Worm (Caenorhabditis elegans) whole organism, young adult: Measurements from ENCODE around the gene Y39B6A.34.

ENCODE experiments used
- B0035.1 ChIP-seq: sonication (generic microtip); optimal IDR thresholded peaks from 2 replicates; lab custom pipeline; 2016; ENCODE audit warnings: missing genetic modification characterization, mild to moderate bottlenecking, missing compliant biosample characterization, missing genotype, missing genetic modification reagents
- B0336.3 ChIP-seq: fragments of 200-800 bp; sonication (Bioruptor generic); IDR thresholded peaks from 2 replicates; pipeline ENCODE4 v1.3.6; 2022; ENCODE audit warnings: missing genetic modification characterization, missing compliant biosample characterization
- F22D6.2 ChIP-seq: sonication (generic microtip); optimal IDR thresholded peaks from 2 replicates; lab custom pipeline; 2016; ENCODE audit warnings: mild to moderate bottlenecking, missing genetic modification characterization, missing compliant biosample characterization
- F39B2.1 ChIP-seq: fragments of 200-800 bp; sonication (Bioruptor generic); IDR thresholded peaks from 2 replicates; pipeline ENCODE4 v1.3.6; 2022; ENCODE audit warnings: missing genetic modification reagents, missing genetic modification characterization, missing compliant biosample characterization
- F49E8.2 ChIP-seq: sonication (generic microtip); optimal IDR thresholded peaks from 3 replicates; lab custom pipeline; 2017; ENCODE audit warnings: missing genetic modification characterization, mild to moderate bottlenecking, missing compliant biosample characterization, antibody characterized with exemption, moderate library complexity; ENCODE audit not compliant: insufficient read depth
- F52B5.7 ChIP-seq: sonication (generic microtip); optimal IDR thresholded peaks from 2 replicates; lab custom pipeline; 2016; ENCODE audit warnings: mild to moderate bottlenecking, missing genetic modification characterization, missing compliant biosample characterization
- Y53G8AR.9 ChIP-seq: fragments of 200-800 bp; sonication (Bioruptor generic); conservative IDR thresholded peaks from 2 replicates; pipeline ENCODE4 v1.3.6; 2022; ENCODE audit warnings: missing genetic modification reagents, missing genetic modification characterization, missing compliant biosample characterization
- aptf-2 ChIP-seq: fragments of 200-800 bp; sonication (Bioruptor generic); conservative IDR thresholded peaks from 2 replicates; pipeline ENCODE4 v1.3.6; 2022; ENCODE audit warnings: missing genetic modification reagents, missing genetic modification characterization, missing compliant biosample characterization
- attf-3 ChIP-seq: fragments of 200-800 bp; sonication (Bioruptor generic); conservative IDR thresholded peaks from 2 replicates; pipeline ENCODE4 v1.3.6; 2022; ENCODE audit warnings: missing genetic modification reagents, missing genetic modification characterization, missing compliant biosample characterization
- bed-2 ChIP-seq: fragments of 200-800 bp; sonication (Bioruptor generic); IDR thresholded peaks from 2 replicates; pipeline ENCODE4 v1.3.6; 2022; ENCODE audit warnings: missing genetic modification reagents, missing genetic modification characterization, missing compliant biosample characterization
- ccch-3 ChIP-seq: fragments of 200-800 bp; sonication (Bioruptor generic); optimal IDR thresholded peaks from 2 replicates; lab custom pipeline; 2018; ENCODE audit warnings: mild to moderate bottlenecking, missing genetic modification characterization, missing compliant biosample characterization
- cebp-1 ChIP-seq, 2 experiments: fragments of 200-800 bp in 1 of 2; sonication (Bioruptor generic) in 1 of 2; sonication (generic microtip) in 1 of 2; IDR thresholded peaks in 1 of 2; optimal IDR thresholded peaks in 1 of 2; 2 replicates each; pipeline versions ENCODE4 v1.3.6 to Lab custom; 2017 to 2022; ENCODE audit warnings: missing compliant biosample characterization in 2 of 2, missing genetic modification characterization in 2 of 2, mild to moderate bottlenecking in 1 of 2, missing genetic modification reagents in 1 of 2, moderate library complexity in 1 of 2
- chd-7 ChIP-seq: sonication (generic microtip); optimal IDR thresholded peaks from 2 replicates; lab custom pipeline; 2016; ENCODE audit warnings: mild to moderate bottlenecking, missing genetic modification characterization, moderate library complexity, missing compliant biosample characterization
- dox-1 ChIP-seq: fragments of 200-800 bp; sonication (Bioruptor generic); IDR thresholded peaks from 2 replicates; pipeline ENCODE4 v1.3.6; 2022; ENCODE audit warnings: missing genetic modification reagents, missing genetic modification characterization, missing compliant biosample characterization
- egrh-3 ChIP-seq: fragments of 200-800 bp; sonication (Bioruptor generic); IDR thresholded peaks from 2 replicates; pipeline ENCODE4 v1.3.6; 2022; ENCODE audit warnings: missing genetic modification reagents, missing genetic modification characterization, missing compliant biosample characterization
- ekl-4 ChIP-seq: fragments of 200-800 bp; sonication (Bioruptor generic); IDR thresholded peaks from 2 replicates; pipeline ENCODE4 v1.3.6; 2022; ENCODE audit warnings: missing genetic modification reagents, missing genetic modification characterization, missing compliant biosample characterization
- fkh-3 ChIP-seq: sonication (generic microtip); optimal IDR thresholded peaks from 2 replicates; lab custom pipeline; 2016; ENCODE audit warnings: mild to moderate bottlenecking, missing genetic modification characterization, missing compliant biosample characterization
- hlh-12 ChIP-seq: sonication (generic microtip); optimal IDR thresholded peaks from 2 replicates; lab custom pipeline; 2016; ENCODE audit warnings: missing genetic modification characterization, missing compliant biosample characterization
- let-526 ChIP-seq: fragments of 200-800 bp; sonication (Bioruptor generic); IDR thresholded peaks from 2 replicates; pipeline ENCODE4 v1.3.6; 2022; ENCODE audit warnings: missing genetic modification reagents, missing genetic modification characterization, missing compliant biosample characterization
- lsl-1 ChIP-seq: fragments of 200-800 bp; sonication (Bioruptor generic); optimal IDR thresholded peaks from 2 replicates; lab custom pipeline; 2018; ENCODE audit warnings: mild to moderate bottlenecking, missing genetic modification characterization, moderate library complexity, missing compliant biosample characterization
- madf-10 ChIP-seq: sonication (generic microtip); optimal IDR thresholded peaks from 2 replicates; lab custom pipeline; 2016; ENCODE audit warnings: mild to moderate bottlenecking, missing genetic modification characterization, missing compliant biosample characterization
- madf-3 ChIP-seq: fragments of 200-800 bp; sonication (Bioruptor generic); IDR thresholded peaks from 2 replicates; pipeline ENCODE4 v1.3.6; 2022; ENCODE audit warnings: missing genetic modification reagents, missing genetic modification characterization, missing compliant biosample characterization
- mcd-1 ChIP-seq: fragments of 200-800 bp; sonication (Bioruptor generic); IDR thresholded peaks from 2 replicates; pipeline ENCODE4 v1.3.6; 2022; ENCODE audit warnings: missing genetic modification reagents, missing genetic modification characterization, missing compliant biosample characterization
- mel-28 ChIP-seq: sonication (generic microtip); optimal IDR thresholded peaks from 2 replicates; lab custom pipeline; 2016; ENCODE audit warnings: borderline replicate concordance, mild to moderate bottlenecking, missing genetic modification characterization, missing compliant biosample characterization
- nfya-1 ChIP-seq: sonication (generic microtip); optimal IDR thresholded peaks from 2 replicates; lab custom pipeline; 2017; ENCODE audit warnings: antibody characterized with exemption, missing compliant biosample characterization, missing genetic modification characterization, borderline replicate concordance; ENCODE audit not compliant: insufficient read depth
- nfya-2 ChIP-seq: fragments of 200-800 bp; sonication (Bioruptor generic); IDR thresholded peaks from 2 replicates; pipeline ENCODE4 v1.3.6; 2022; ENCODE audit warnings: missing genetic modification reagents, missing genetic modification characterization, missing compliant biosample characterization
- nhr-120 ChIP-seq: fragments of 200-800 bp; sonication (Bioruptor generic); IDR thresholded peaks from 2 replicates; pipeline ENCODE4 v1.3.6; 2022; ENCODE audit warnings: missing genetic modification characterization, missing compliant biosample characterization
- pbrm-1 ChIP-seq: fragments of 200-800 bp; sonication (Bioruptor generic); IDR thresholded peaks from 2 replicates; pipeline ENCODE4 v1.3.6; 2022; ENCODE audit warnings: missing genetic modification reagents, missing genetic modification characterization, missing compliant biosample characterization
- rec-8 ChIP-seq, 2 experiments: sonication (generic microtip); optimal IDR thresholded peaks; 2 replicates each; lab custom pipeline; 2016; ENCODE audit warnings: mild to moderate bottlenecking in 2 of 2, missing genetic modification characterization in 2 of 2, missing genetic modification reagents in 2 of 2, missing genotype in 2 of 2, missing biosample characterization in 1 of 2, missing compliant biosample characterization in 1 of 2, moderate library complexity in 1 of 2
- snpc-1.3 ChIP-seq: sonication (generic microtip); optimal IDR thresholded peaks from 2 replicates; lab custom pipeline; 2017; ENCODE audit warnings: missing genetic modification characterization, mild to moderate bottlenecking, missing compliant biosample characterization, antibody characterized with exemption, moderate library complexity, missing genotype, missing genetic modification reagents; ENCODE audit not compliant: insufficient read depth
- sptf-2 ChIP-seq: fragments of 200-800 bp; sonication (Bioruptor generic); optimal IDR thresholded peaks from 2 replicates; lab custom pipeline; 2018; ENCODE audit warnings: mild to moderate bottlenecking, missing genetic modification characterization, missing compliant biosample characterization
- tbp1 ChIP-seq: fragments of 200-800 bp; sonication (Bioruptor generic); optimal IDR thresholded peaks from 2 replicates; lab custom pipeline; 2018; ENCODE audit warnings: mild to moderate bottlenecking, missing genetic modification characterization, missing compliant biosample characterization
- tlf-1 ChIP-seq: fragments of 200-800 bp; sonication (Bioruptor generic); optimal IDR thresholded peaks from 2 replicates; lab custom pipeline; 2018; ENCODE audit warnings: mild to moderate bottlenecking, missing genetic modification characterization, missing compliant biosample characterization
- unc-130 ChIP-seq: sonication (generic microtip); optimal IDR thresholded peaks from 2 replicates; lab custom pipeline; 2016; ENCODE audit warnings: missing genetic modification reagents, missing genetic modification characterization, missing compliant biosample characterization
- ztf-22 ChIP-seq: fragments of 200-800 bp; sonication (Bioruptor generic); optimal IDR thresholded peaks from 2 replicates; lab custom pipeline; 2018; ENCODE audit warnings: mild to moderate bottlenecking, missing genetic modification characterization, moderate library complexity, missing compliant biosample characterization
- ztf-3 ChIP-seq: fragments of 200-800 bp; sonication (Bioruptor generic); optimal IDR thresholded peaks from 2 replicates; lab custom pipeline; 2018; ENCODE audit warnings: mild to moderate bottlenecking, missing genetic modification characterization, missing compliant biosample characterization
- ztf-6 ChIP-seq: fragments of 200-800 bp; sonication (Bioruptor generic); IDR thresholded peaks from 2 replicates; pipeline ENCODE4 v1.3.6; 2022; ENCODE audit warnings: missing genetic modification reagents, missing genetic modification characterization, missing compliant biosample characterization

Y39B6A.34 gene

ce11 chrV:19000542-19000941 is 276 bp upstream of the Y39B6A.34 start:
- no peak for TF ChIP-seq ztf-3
- no peak for TF ChIP-seq pbrm-1 (GFP tag; lab: Robert Waterston, UW)
- no peak for TF ChIP-seq aptf-2 (GFP tag; lab: Robert Waterston, UW)
- TF ChIP-seq mcd-1: no peak
- TF ChIP-seq unc-130: no peak
- TF ChIP-seq hlh-12: no peak
- TF ChIP-seq F49E8.2 (tag; lab: Kevin White, UChicago): no peak
- TF ChIP-seq, all 124 proteins: peak for 0

ce11 chrV:19001656-19002055 is 838 bp downstream of the Y39B6A.34 start, which contains the start of gene Y39B6A.33:
Gene Y39B6A.33, plus strand, starts transcription at chrV:19001956.
- TF ChIP-seq rec-8 (tag; optimal IDR thresholded peaks at IDR 0.05; lab: Kevin White, UChicago): no peak
- TF ChIP-seq tlf-1: no peak
- TF ChIP-seq bed-2 (GFP tag; lab: Robert Waterston, UW): no peak
- no peak for TF ChIP-seq Y53G8AR.9 (GFP tag; lab: Robert Waterston, UW)
- no peak for TF ChIP-seq cebp-1 (GFP tag; IDR thresholded peaks at IDR 0.05; lab: Robert Waterston, UW)
- TF ChIP-seq cebp-1 (tag; optimal IDR thresholded peaks at IDR 0.05; lab: Kevin White, UChicago): no peak
- no peak for TF ChIP-seq madf-3
- TF ChIP-seq mel-28 (tag; lab: Kevin White, UChicago): no peak
- no peak for TF ChIP-seq F39B2.1 (GFP tag; lab: Robert Waterston, UW)
- no peak for TF ChIP-seq B0336.3 (GFP tag; lab: Robert Waterston, UW)
- no peak for TF ChIP-seq tbp1 (GFP tag; lab: Kevin White, UChicago)
- TF ChIP-seq let-526 (GFP tag; lab: Robert Waterston, UW): no peak
- no peak for TF ChIP-seq F52B5.7 (tag; lab: Kevin White, UChicago)
- TF ChIP-seq snpc-1.3 (tag; lab: Kevin White, UChicago): no peak
- TF ChIP-seq madf-10 (tag; lab: Kevin White, UChicago): no peak
- TF ChIP-seq attf-3 (GFP tag; lab: Robert Waterston, UW): no peak
- TF ChIP-seq, all 124 proteins: peak for 0

- TF ChIP-seq dox-1 (GFP tag; lab: Robert Waterston, UW) (no peak), ztf-3 (no peak), ekl-4 (no peak), chd-7 (no peak), ztf-22 (GFP tag; lab: Kevin White, UChicago) (no peak), nhr-120 (no peak), nfya-1 (no peak), egrh-3 (GFP tag; lab: Robert Waterston, UW) (no peak)
- TF ChIP-seq, all 124 proteins: peak for 0
Observed at ce11 chrV:19010405-19010804, 9.6 kb downstream of the Y39B6A.34 start.

ce11 chrV:19013215-19013614 is 12.4 kb downstream of the Y39B6A.34 start:
- TF ChIP-seq B0035.1 (tag; lab: Kevin White, UChicago): no peak
- no peak for TF ChIP-seq lsl-1 (GFP tag; lab: Kevin White, UChicago)
- TF ChIP-seq nfya-2: no peak
- no peak for TF ChIP-seq ekl-4
- no peak for TF ChIP-seq ccch-3
- no peak for TF ChIP-seq F22D6.2 (tag; lab: Kevin White, UChicago)
- TF ChIP-seq fkh-3 (tag; lab: Kevin White, UChicago): no peak
- no peak for TF ChIP-seq ztf-6 (GFP tag; lab: Robert Waterston, UW)
- TF ChIP-seq sptf-2: no peak
- TF ChIP-seq bed-2 (GFP tag; lab: Robert Waterston, UW): no peak
- no peak for TF ChIP-seq tlf-1
